Fruit fly (Drosophila melanogaster): ENCODE measurements around the gene drongo.

drongo gene

dm6 chr2L:850727-851257 lies at the start of gene drongo:
TSS of gene drongo (minus strand) at chr2L:851071.
- no peak for TF ChIP-seq Myc (optimal IDR thresholded peaks at IDR 0.05)
- TF ChIP-seq insv (optimal IDR thresholded peaks at IDR 0.05) = no peak
- no peak for TF ChIP-seq h (optimal IDR thresholded peaks at IDR 0.05)
- TF ChIP-seq psq (optimal IDR thresholded peaks at IDR 0.05) = no peak
- TF ChIP-seq Sin3A (optimal IDR thresholded peaks at IDR 0.05) = no peak
- no peak for TF ChIP-seq ttk (optimal IDR thresholded peaks at IDR 0.05)

- TF ChIP-seq ttk (optimal IDR thresholded peaks at IDR 0.05) = no peak
- TF ChIP-seq h (optimal IDR thresholded peaks at IDR 0.05) = no peak
- TF ChIP-seq insv (optimal IDR thresholded peaks at IDR 0.05) = no peak
- no peak for TF ChIP-seq Myc (optimal IDR thresholded peaks at IDR 0.05)
- no peak for TF ChIP-seq Sin3A (optimal IDR thresholded peaks at IDR 0.05)
- no peak for TF ChIP-seq psq (optimal IDR thresholded peaks at IDR 0.05)
Observed at dm6 chr2L:898316-898715, 47.4 kb upstream of the drongo start, which contains the start of gene Lsp1beta. TSS of gene Lsp1beta (plus strand) at chr2L:898500.

dm6 chr2L:897124-897523 lies 46.3 kb upstream of the drongo start:
- TF ChIP-seq psq (optimal IDR thresholded peaks at IDR 0.05) = no peak
- TF ChIP-seq h (optimal IDR thresholded peaks at IDR 0.05) = no peak
- no peak for TF ChIP-seq insv (optimal IDR thresholded peaks at IDR 0.05)
- no peak for TF ChIP-seq ttk (optimal IDR thresholded peaks at IDR 0.05)
- TF ChIP-seq Sin3A (optimal IDR thresholded peaks at IDR 0.05) = no peak
- no peak for TF ChIP-seq Myc (optimal IDR thresholded peaks at IDR 0.05)

dm6 chr2L:895448-895847 lies 44.6 kb upstream of the drongo start:
- TF ChIP-seq Myc (optimal IDR thresholded peaks at IDR 0.05) (no peak), ttk (optimal IDR thresholded peaks at IDR 0.05) (no peak), Sin3A (optimal IDR thresholded peaks at IDR 0.05) (no peak), insv (optimal IDR thresholded peaks at IDR 0.05) (no peak), h (optimal IDR thresholded peaks at IDR 0.05) (no peak), psq (optimal IDR thresholded peaks at IDR 0.05) (no peak)

- TF ChIP-seq psq (optimal IDR thresholded peaks at IDR 0.05) = no peak
Observed at dm6 chr2L:893171-893570, 42.3 kb upstream of the drongo start.

- TF ChIP-seq ttk (optimal IDR thresholded peaks at IDR 0.05) = no peak
- no peak for TF ChIP-seq Myc (optimal IDR thresholded peaks at IDR 0.05)
- TF ChIP-seq Sin3A (optimal IDR thresholded peaks at IDR 0.05) = no peak
- TF ChIP-seq psq (optimal IDR thresholded peaks at IDR 0.05) = no peak
- TF ChIP-seq insv (optimal IDR thresholded peaks at IDR 0.05) = no peak
- no peak for TF ChIP-seq h (optimal IDR thresholded peaks at IDR 0.05)
Observed at dm6 chr2L:892461-892860, 41.6 kb upstream of the drongo start.

- no peak for TF ChIP-seq insv (optimal IDR thresholded peaks at IDR 0.05)
- TF ChIP-seq Sin3A (optimal IDR thresholded peaks at IDR 0.05) = no peak
- TF ChIP-seq ttk (optimal IDR thresholded peaks at IDR 0.05) = no peak
- TF ChIP-seq h (optimal IDR thresholded peaks at IDR 0.05) = no peak
- TF ChIP-seq psq (optimal IDR thresholded peaks at IDR 0.05) = no peak
- no peak for TF ChIP-seq Myc (optimal IDR thresholded peaks at IDR 0.05)
Observed at dm6 chr2L:889799-890198, 38.9 kb upstream of the drongo start.

dm6 chr2L:887788-888187 lies 36.9 kb upstream of the drongo start:
- TF ChIP-seq insv (optimal IDR thresholded peaks at IDR 0.05) (no peak), ttk (optimal IDR thresholded peaks at IDR 0.05) (no peak), h (optimal IDR thresholded peaks at IDR 0.05) (no peak), Sin3A (optimal IDR thresholded peaks at IDR 0.05) (no peak), psq (optimal IDR thresholded peaks at IDR 0.05) (no peak), Myc (optimal IDR thresholded peaks at IDR 0.05) (no peak)

DNA sequence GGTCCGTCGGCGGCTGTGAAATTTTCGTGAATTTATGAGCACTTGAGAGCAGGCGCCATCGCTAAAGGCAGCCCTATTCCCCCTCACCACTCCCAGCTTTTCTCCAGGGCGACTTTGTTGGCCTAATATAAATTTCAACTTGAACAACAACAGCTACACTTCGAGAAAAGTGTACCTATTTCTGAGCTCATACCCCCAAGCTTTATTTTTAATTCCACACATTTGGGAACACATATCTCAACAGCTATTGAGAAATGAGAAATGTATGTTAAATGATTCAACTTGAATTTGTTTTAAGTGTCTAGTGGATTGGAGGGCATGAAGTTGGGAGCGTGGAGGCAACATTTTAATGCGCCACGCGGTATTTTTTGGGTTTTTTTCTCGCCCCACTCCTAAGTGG lies 35.9 kb upstream of the drongo start:
- TF ChIP-seq Sin3A (optimal IDR thresholded peaks at IDR 0.05) (no peak), ttk (optimal IDR thresholded peaks at IDR 0.05) (no peak), h (optimal IDR thresholded peaks at IDR 0.05) (no peak), Myc (optimal IDR thresholded peaks at IDR 0.05) (no peak), insv (optimal IDR thresholded peaks at IDR 0.05) (no peak), psq (optimal IDR thresholded peaks at IDR 0.05) (no peak)

DNA sequence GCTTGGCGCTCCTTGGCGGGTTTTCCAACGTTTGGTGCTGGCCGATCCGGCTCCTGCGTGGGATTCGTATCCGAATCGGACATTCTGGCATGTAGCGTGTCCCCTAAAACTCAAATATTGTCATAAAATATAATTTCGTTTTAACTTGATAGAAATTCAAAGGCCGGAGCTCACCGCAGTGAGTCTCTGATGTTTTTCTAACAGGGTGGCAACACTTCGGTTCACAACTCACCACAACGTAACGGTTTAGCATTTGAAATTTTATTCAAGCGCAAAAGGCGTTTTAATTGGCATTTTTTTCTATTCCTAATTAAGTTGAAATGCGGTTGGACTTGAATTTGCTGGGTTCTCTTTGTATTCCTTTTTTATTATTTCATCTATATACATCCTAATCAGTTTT lies 34.1 kb upstream of the drongo start, which contains the start of gene CG15824:
CG15824 (minus strand) TSS at position 172 of the 400 bp plus-strand sequence.
- TF ChIP-seq Myc (optimal IDR thresholded peaks at IDR 0.05) (no peak), ttk (optimal IDR thresholded peaks at IDR 0.05) (no peak), h (optimal IDR thresholded peaks at IDR 0.05) (no peak), insv (optimal IDR thresholded peaks at IDR 0.05) (no peak), Sin3A (optimal IDR thresholded peaks at IDR 0.05) (no peak), psq (optimal IDR thresholded peaks at IDR 0.05) (no peak)

- no peak for TF ChIP-seq psq (optimal IDR thresholded peaks at IDR 0.05)
Observed at dm6 chr2L:877002-877401, 26.1 kb upstream of the drongo start, which contains the start of gene ninaA. TSS of gene ninaA (plus strand) at chr2L:877302.

- TF ChIP-seq ttk (optimal IDR thresholded peaks at IDR 0.05) (no peak), Myc (optimal IDR thresholded peaks at IDR 0.05) (no peak), h (optimal IDR thresholded peaks at IDR 0.05) (no peak), Sin3A (optimal IDR thresholded peaks at IDR 0.05) (no peak), psq (optimal IDR thresholded peaks at IDR 0.05) (no peak)
Observed at dm6 chr2L:873724-874504, 23.0 kb upstream of the drongo start.

dm6 chr2L:871419-871846 lies 20.6 kb upstream of the drongo start:
- TF ChIP-seq ttk (optimal IDR thresholded peaks at IDR 0.05) = no peak
- TF ChIP-seq h (optimal IDR thresholded peaks at IDR 0.05) = no peak
- TF ChIP-seq insv (optimal IDR thresholded peaks at IDR 0.05) = no peak
- TF ChIP-seq psq (optimal IDR thresholded peaks at IDR 0.05) = no peak
- no peak for TF ChIP-seq Myc (optimal IDR thresholded peaks at IDR 0.05)
- TF ChIP-seq Sin3A (optimal IDR thresholded peaks at IDR 0.05) = no peak
